Worm (Caenorhabditis elegans): Measurements from ENCODE around the gene K10D6.4.

The K10D6.4 gene

DNA sequence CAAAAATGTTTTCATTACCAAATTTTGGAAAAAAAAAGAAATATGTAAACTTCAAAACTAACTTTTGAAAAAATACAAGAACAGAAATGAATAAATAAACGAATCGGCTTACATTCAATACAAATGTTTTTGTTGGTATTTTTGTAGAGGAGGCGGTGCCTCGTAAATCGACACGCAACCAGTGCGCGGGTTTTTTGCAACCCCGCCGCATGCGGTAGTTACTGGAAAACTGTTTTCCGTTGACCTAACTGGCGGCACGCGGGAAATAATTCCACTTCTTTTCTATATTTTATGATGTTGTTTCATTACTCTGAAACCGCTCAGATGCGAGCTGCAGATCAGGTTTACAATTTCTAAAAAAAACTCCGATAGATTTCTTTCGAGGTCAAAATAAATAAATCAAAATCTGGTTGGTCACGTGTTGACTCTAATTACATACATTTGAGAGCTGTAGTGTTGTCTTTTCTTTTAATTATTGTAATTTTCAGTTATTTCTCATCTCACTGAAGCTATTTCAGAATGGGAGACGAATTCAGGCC lies 37.5 kb downstream of the K10D6.4 start, which contains the start of the genes dvc-1 and ima-1 (continued):
- TF ChIP-seq ztf-3 (GFP tag; optimal IDR thresholded peaks at IDR 0.05), result no peak
- TF ChIP-seq egl-18 (GFP tag; IDR thresholded peaks at IDR 0.05), result no peak
- TF ChIP-seq Y67H2A.10 (GFP tag; conservative IDR thresholded peaks at IDR 0.05), result peak; percentile 77
- TF ChIP-seq snpc-1.3 (tag; optimal IDR thresholded peaks at IDR 0.05; ENCODE audit: insufficient read depth), result no peak
- TF ChIP-seq hlh-26 (GFP tag; conservative IDR thresholded peaks at IDR 0.05), result no peak
- TF ChIP-seq ztf-25 (GFP tag; IDR thresholded peaks at IDR 0.05), result peak; percentile 86
- TF ChIP-seq nhr-27 (tag; optimal IDR thresholded peaks at IDR 0.05), result no peak
- TF ChIP-seq xnd-1 (tag; optimal IDR thresholded peaks at IDR 0.05), result peak; percentile 88
- TF ChIP-seq ceh-79 (tag; optimal IDR thresholded peaks at IDR 0.05), result no peak
- TF ChIP-seq cebp-2 (GFP tag; IDR thresholded peaks at IDR 0.05), result no peak
- no peak for TF ChIP-seq mel-28 (tag; optimal IDR thresholded peaks at IDR 0.05; ENCODE audit: borderline replicate concordance)
- TF ChIP-seq B0336.3 (GFP tag; IDR thresholded peaks at IDR 0.05), result peak; percentile 92
- peak; percentile 86 for TF ChIP-seq ceh-100 (GFP tag; IDR thresholded peaks at IDR 0.05)
- TF ChIP-seq chd-7 (tag; optimal IDR thresholded peaks at IDR 0.05), result no peak
- no peak for TF ChIP-seq T26A5.8 (tag; optimal IDR thresholded peaks at IDR 0.05)
- no peak for TF ChIP-seq F23B12.7 (tag; optimal IDR thresholded peaks at IDR 0.05; ENCODE audit: insufficient read depth)
- TF ChIP-seq nfyb-1 (GFP tag; IDR thresholded peaks at IDR 0.05), result 0 out of 2 replicates have a peak, but pooled peaks have one; percentile 14
- TF ChIP-seq rcor-1 (GFP tag; IDR thresholded peaks at IDR 0.05), result peak; percentile 90
- no peak for TF ChIP-seq lin-40 (tag; optimal IDR thresholded peaks at IDR 0.05)
- peak; percentile 69 for TF ChIP-seq B0019.2 (GFP tag; conservative IDR thresholded peaks at IDR 0.05)
- TF ChIP-seq lsl-1 (GFP tag; optimal IDR thresholded peaks at IDR 0.05), result peak; percentile 81
- no peak for TF ChIP-seq cebp-1 (GFP tag; IDR thresholded peaks at IDR 0.05)
- TF ChIP-seq cebp-1 (tag; optimal IDR thresholded peaks at IDR 0.05), result no peak
- TF ChIP-seq tbx-9 (tag; optimal IDR thresholded peaks at IDR 0.05; ENCODE audit: borderline replicate concordance), result no peak
- TF ChIP-seq madf-3 (GFP tag; IDR thresholded peaks at IDR 0.05), result peak; percentile 92
- TF ChIP-seq Y56A3A.18 (GFP tag; IDR thresholded peaks at IDR 0.05), result no peak
- TF ChIP-seq snpc-3.4 (tag; optimal IDR thresholded peaks at IDR 0.05), result peak; percentile 76
- TF ChIP-seq zfh-2 (GFP tag; conservative IDR thresholded peaks at IDR 0.05), result no peak
- no peak for TF ChIP-seq pha-4 (tag; optimal IDR thresholded peaks at IDR 0.05)
- peak; percentile 51; the same call in 1 of the 2 replicates for TF ChIP-seq attf-6 (GFP tag; IDR thresholded peaks at IDR 0.05)
- TF ChIP-seq F55B11.4 (tag; optimal IDR thresholded peaks at IDR 0.05; ENCODE audit: borderline replicate concordance, insufficient read depth), result no peak
- no peak for TF ChIP-seq B0261.1 (tag; optimal IDR thresholded peaks at IDR 0.05)
- peak; percentile 32 for TF ChIP-seq K12H6.12 (tag; optimal IDR thresholded peaks at IDR 0.05)
- TF ChIP-seq unc-62 (GFP tag; optimal IDR thresholded peaks at IDR 0.05), result no peak
- TF ChIP-seq dpff-1 (tag; optimal IDR thresholded peaks at IDR 0.05), result no peak
- peak; percentile 66 for TF ChIP-seq him-1 (tag; optimal IDR thresholded peaks at IDR 0.05)
- TF ChIP-seq mes-4 (tag; optimal IDR thresholded peaks at IDR 0.05), result no peak
- TF ChIP-seq zim-3 (tag; optimal IDR thresholded peaks at IDR 0.05), result no peak
- no peak for TF ChIP-seq sptf-2 (GFP tag; optimal IDR thresholded peaks at IDR 0.05)
- TF ChIP-seq egl-44 (GFP tag; IDR thresholded peaks at IDR 0.05), result no peak
- TF ChIP-seq madf-10 (tag; optimal IDR thresholded peaks at IDR 0.05), result no peak
- TF ChIP-seq tbp1 (GFP tag; optimal IDR thresholded peaks at IDR 0.05), result peak; percentile 63
- TF ChIP-seq nhr-90 (tag; optimal IDR thresholded peaks at IDR 0.05), result no peak
- peak; percentile 78 for TF ChIP-seq mcd-1 (GFP tag; IDR thresholded peaks at IDR 0.05)
- peak; percentile 45 for TF ChIP-seq snpc-4 (GFP tag; optimal IDR thresholded peaks at IDR 0.05)
- peak; percentile 38 to 79 (median 64) for TF ChIP-seq snpc-4 (tag; optimal IDR thresholded peaks at IDR 0.05)
- no peak for TF ChIP-seq aptf-3 (GFP tag; IDR thresholded peaks at IDR 0.05)
- TF ChIP-seq bed-2 (GFP tag; IDR thresholded peaks at IDR 0.05), result 0 out of 2 replicates have a peak, but pooled peaks have one; percentile 62
